Fruit fly (Drosophila melanogaster): ENCODE measurements around the gene CG11370.

dm6 chr3L:22733607-22734006 is 21.7 kb downstream of the CG11370 start:
- TF ChIP-seq pan (optimal IDR thresholded peaks at IDR 0.05) (no peak), psq (optimal IDR thresholded peaks at IDR 0.05) (no peak), usp (GFP tag; optimal IDR thresholded peaks at IDR 0.05) (no peak), EcR (GFP tag; optimal IDR thresholded peaks at IDR 0.05) (no peak), CG8478 (optimal IDR thresholded peaks at IDR 0.05) (no peak)

Data from whole organism.